Worm (Caenorhabditis elegans) whole organism, L2 larva: Measurements from ENCODE around the gene srh-11.

Source experiments
- C34F6.9 ChIP-seq: fragments of 150-350 bp; optimal IDR thresholded peaks from 2 replicates; lab custom pipeline; 2014; ENCODE audit warnings: missing biosample characterization, missing genetic modification characterization
- F13H6.1 ChIP-seq: sonication (generic microtip); optimal IDR thresholded peaks from 2 replicates; lab custom pipeline; 2016; ENCODE audit warnings: missing genetic modification characterization, missing compliant biosample characterization
- ZK546.5 ChIP-seq: sonication (generic microtip); optimal IDR thresholded peaks from 2 replicates; lab custom pipeline; 2017; ENCODE audit warnings: missing biosample characterization, missing genetic modification characterization
- aly-2 ChIP-seq: fragments of 150-350 bp; optimal IDR thresholded peaks from 2 replicates; lab custom pipeline; 2014; ENCODE audit warnings: missing biosample characterization, missing genetic modification characterization
- ama-1 ChIP-seq: fragments of 150-350 bp; optimal IDR thresholded peaks from 2 replicates; lab custom pipeline; 2018; ENCODE audit warnings: inconsistent platforms
- blmp-1 ChIP-seq: sonication (generic microtip); optimal IDR thresholded peaks from 2 replicates; lab custom pipeline; 2017; ENCODE audit warnings: missing genetic modification characterization, mild to moderate bottlenecking, missing compliant biosample characterization, antibody characterized with exemption, moderate library complexity; ENCODE audit not compliant: insufficient read depth
- ceh-16 ChIP-seq: fragments of 150-350 bp; optimal IDR thresholded peaks from 2 replicates; lab custom pipeline; 2014; ENCODE audit warnings: missing biosample characterization, missing genetic modification characterization
- ceh-82 ChIP-seq: fragments of 150-350 bp; optimal IDR thresholded peaks from 2 replicates; lab custom pipeline; 2014; ENCODE audit warnings: missing biosample characterization, missing genetic modification characterization
- crh-2 ChIP-seq: sonication (generic microtip); optimal IDR thresholded peaks from 2 replicates; lab custom pipeline; 2017; ENCODE audit warnings: missing biosample characterization, missing genetic modification characterization
- dmd-4 ChIP-seq: sonication (generic microtip); optimal IDR thresholded peaks from 2 replicates; lab custom pipeline; 2017; ENCODE audit warnings: missing biosample characterization, missing genetic modification characterization
- elt-1 ChIP-seq: fragments of 150-350 bp; optimal IDR thresholded peaks from 2 replicates; lab custom pipeline; 2014; ENCODE audit warnings: missing biosample characterization, missing genetic modification characterization
- fos-1 ChIP-seq: fragments of 150-350 bp; optimal IDR thresholded peaks from 2 replicates; lab custom pipeline; 2014; ENCODE audit warnings: missing biosample characterization, missing genetic modification characterization
- gmeb-1 ChIP-seq: fragments of 150-350 bp; optimal IDR thresholded peaks from 2 replicates; lab custom pipeline; 2014; ENCODE audit warnings: missing biosample characterization, missing genetic modification characterization
- lin-11 ChIP-seq: fragments of 150-350 bp; sonication (generic microtip); optimal IDR thresholded peaks from 2 replicates; lab custom pipeline; 2014; ENCODE audit warnings: missing biosample characterization, missing genetic modification characterization, inconsistent platforms, mixed read lengths
- lin-13 ChIP-seq: fragments of 150-350 bp; optimal IDR thresholded peaks from 2 replicates; lab custom pipeline; 2014; ENCODE audit warnings: missing biosample characterization, missing genetic modification reagents, missing genetic modification characterization
- lsy-2 ChIP-seq, 2 experiments: fragments of 150-350 bp in 1 of 2; sonication (generic microtip) in 1 of 2; optimal IDR thresholded peaks; 2 replicates each; lab custom pipeline; 2014 to 2017; ENCODE audit warnings: missing biosample characterization in 2 of 2, missing genetic modification characterization in 2 of 2
- mab-5 ChIP-seq: fragments of 150-350 bp; optimal IDR thresholded peaks from 2 replicates; lab custom pipeline; 2014; ENCODE audit warnings: missing biosample characterization, missing genetic modification characterization
- nhr-11 ChIP-seq: fragments of 150-350 bp; optimal IDR thresholded peaks from 2 replicates; lab custom pipeline; 2014; ENCODE audit warnings: missing biosample characterization, missing genetic modification characterization
- nhr-12 ChIP-seq: fragments of 150-350 bp; optimal IDR thresholded peaks from 2 replicates; lab custom pipeline; 2014; ENCODE audit warnings: missing biosample characterization, missing genetic modification characterization
- nhr-129 ChIP-seq: fragments of 150-350 bp; optimal IDR thresholded peaks from 2 replicates; lab custom pipeline; 2014; ENCODE audit warnings: missing biosample characterization, missing genetic modification characterization
- nhr-21 ChIP-seq: fragments of 150-350 bp; optimal IDR thresholded peaks from 2 replicates; lab custom pipeline; 2014; ENCODE audit warnings: missing biosample characterization, missing genetic modification characterization
- nhr-23 ChIP-seq: fragments of 150-350 bp; optimal IDR thresholded peaks from 2 replicates; lab custom pipeline; 2014; ENCODE audit warnings: missing biosample characterization, missing genetic modification reagents, missing genetic modification characterization
- nhr-237 ChIP-seq: fragments of 150-350 bp; optimal IDR thresholded peaks from 2 replicates; lab custom pipeline; 2014; ENCODE audit warnings: missing biosample characterization, missing genetic modification characterization
- nhr-25 ChIP-seq: fragments of 150-350 bp; sonication (generic microtip); optimal IDR thresholded peaks from 3 replicates; lab custom pipeline; 2014; ENCODE audit warnings: missing biosample characterization, missing genetic modification characterization
- nhr-77 ChIP-seq: fragments of 150-350 bp; optimal IDR thresholded peaks from 2 replicates; lab custom pipeline; 2014; ENCODE audit warnings: missing biosample characterization, missing genetic modification characterization
- peb-1 ChIP-seq: fragments of 150-350 bp; optimal IDR thresholded peaks from 2 replicates; lab custom pipeline; 2014; ENCODE audit warnings: missing biosample characterization, missing genetic modification characterization
- sem-4 ChIP-seq: fragments of 150-350 bp; optimal IDR thresholded peaks from 2 replicates; lab custom pipeline; 2014; ENCODE audit warnings: missing biosample characterization, missing genetic modification reagents, missing genetic modification characterization
- sma-3 ChIP-seq: sonication (generic microtip); optimal IDR thresholded peaks from 2 replicates; lab custom pipeline; 2016; ENCODE audit warnings: missing genetic modification reagents, missing genetic modification characterization, missing compliant biosample characterization
- sma-9 ChIP-seq, 2 experiments: fragments of 150-350 bp in 1 of 2; sonication (generic microtip) in 1 of 2; optimal IDR thresholded peaks; 2 replicates each; lab custom pipeline; 2014 to 2016; ENCODE audit warnings: missing genetic modification characterization in 2 of 2, mild to moderate bottlenecking in 1 of 2, missing biosample characterization in 1 of 2, missing compliant biosample characterization in 1 of 2, missing genetic modification reagents in 1 of 2, moderate library complexity in 1 of 2
- snpc-4 ChIP-seq: fragments of 150-350 bp; optimal IDR thresholded peaks from 2 replicates; lab custom pipeline; 2014; ENCODE audit warnings: missing biosample characterization, missing genetic modification characterization
- unc-39 ChIP-seq: fragments of 150-350 bp; optimal IDR thresholded peaks from 2 replicates; lab custom pipeline; 2014; ENCODE audit warnings: missing biosample characterization, missing genetic modification characterization
- unc-55 ChIP-seq: fragments of 150-350 bp; sonication (generic microtip); optimal IDR thresholded peaks from 3 replicates; lab custom pipeline; 2014; ENCODE audit warnings: missing biosample characterization, missing genetic modification reagents, missing genetic modification characterization
- zag-1 ChIP-seq: fragments of 150-350 bp; optimal IDR thresholded peaks from 2 replicates; lab custom pipeline; 2014; ENCODE audit warnings: missing biosample characterization, missing genetic modification characterization
- ztf-1 ChIP-seq: fragments of 200-800 bp; sonication (Bioruptor generic); conservative IDR thresholded peaks from 2 replicates; pipeline ENCODE4 v1.3.6; 2022; ENCODE audit warnings: missing genetic modification characterization, missing compliant biosample characterization
- ztf-4 ChIP-seq: fragments of 150-350 bp; optimal IDR thresholded peaks from 2 replicates; lab custom pipeline; 2014; ENCODE audit warnings: missing biosample characterization, missing genetic modification characterization

srh-11 gene

DNA sequence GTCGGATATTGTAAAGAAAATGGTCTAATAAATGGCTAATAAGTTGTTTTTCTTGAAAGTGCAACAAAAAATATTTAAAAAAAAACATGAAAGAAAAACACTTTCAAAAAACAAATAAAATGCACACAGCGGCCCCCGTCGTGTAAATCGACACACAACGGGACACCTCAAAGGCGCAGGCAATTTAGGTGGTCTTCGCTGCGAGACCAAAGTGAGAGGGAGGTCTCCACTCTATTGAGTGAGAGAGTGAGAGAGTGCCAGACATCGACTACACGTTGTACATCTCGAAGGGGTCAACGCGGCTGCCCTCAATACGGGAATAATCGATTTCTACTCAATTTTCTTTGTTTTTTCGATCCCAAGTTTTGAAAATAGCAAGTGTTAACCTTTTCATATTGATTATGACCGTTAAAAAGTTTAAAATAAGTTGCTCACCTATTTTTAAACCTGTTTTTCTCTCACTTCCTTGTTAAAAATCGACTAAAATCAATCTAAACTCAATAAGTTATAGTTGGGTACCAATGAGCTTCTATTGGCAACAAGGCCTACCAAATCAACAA, 32.0 kb downstream of the srh-11 start, which contains the start of gene sec-16A.2:
sec-16A.2 (plus strand) TSS at position 510 of the 560 bp plus-strand sequence.
- TF ChIP-seq crh-2 (tag; lab: Kevin White, UChicago), result peak; percentile 84
- TF ChIP-seq blmp-1 (tag; lab: Kevin White, UChicago), result no peak
- no peak for TF ChIP-seq nhr-237 (tag; lab: Kevin White, UChicago)
- TF ChIP-seq lsy-2 (tag; optimal IDR thresholded peaks at IDR 0.05; lab: Kevin White, UChicago), result peak in 1 of 2 experiments; percentile 79
- TF ChIP-seq zag-1 (tag; lab: Kevin White, UChicago), result no peak
- TF ChIP-seq unc-55 (GFP tag; lab: Kevin White, UChicago), result peak; percentile 82
- no peak for TF ChIP-seq ceh-82 (tag; lab: Kevin White, UChicago)
- peak; percentile 50 for TF ChIP-seq lin-13 (GFP tag; lab: Kevin White, UChicago)
- TF ChIP-seq mab-5 (tag; lab: Kevin White, UChicago), result peak; percentile 32
- TF ChIP-seq nhr-77 (tag; lab: Kevin White, UChicago), result no peak
- TF ChIP-seq nhr-21 (tag; lab: Kevin White, UChicago), result peak; percentile 27
- TF ChIP-seq ceh-16 (tag; lab: Kevin White, UChicago), result no peak
- peak; percentile 28 for TF ChIP-seq lin-11 (tag; lab: Kevin White, UChicago)
- peak; percentile 3 for TF ChIP-seq gmeb-1 (tag; lab: Kevin White, UChicago)
- no peak for TF ChIP-seq peb-1 (tag; lab: Kevin White, UChicago)
- TF ChIP-seq fos-1 (tag; lab: Kevin White, UChicago), result peak; percentile 58
- no peak for TF ChIP-seq aly-2
- TF ChIP-seq sma-9 (GFP tag; optimal IDR thresholded peaks at IDR 0.05; lab: Kevin White, UChicago), result peak; percentile 60
- no peak for TF ChIP-seq sma-9 (tag; optimal IDR thresholded peaks at IDR 0.05; lab: Kevin White, UChicago)
- peak; percentile 58 for TF ChIP-seq sem-4
- no peak for TF ChIP-seq dmd-4
- TF ChIP-seq ZK546.5, result no peak
- TF ChIP-seq nhr-11 (tag; lab: Kevin White, UChicago), result no peak
- TF ChIP-seq C34F6.9 (tag; lab: Kevin White, UChicago), result peak; percentile 66
- TF ChIP-seq snpc-4, result peak; percentile 31
- peak; percentile 33 for TF ChIP-seq sma-3 (GFP tag; lab: Kevin White, UChicago)
- no peak for TF ChIP-seq nhr-23 (tag; lab: Kevin White, UChicago)
- peak; percentile 67 for TF ChIP-seq F13H6.1 (tag; lab: Kevin White, UChicago)
- peak; percentile 81 for TF ChIP-seq nhr-129

- TF ChIP-seq nhr-23 (tag; lab: Kevin White, UChicago) (no peak), unc-55 (GFP tag; lab: Kevin White, UChicago) (peak; percentile 50)
- TF ChIP-seq, all 48 proteins: peak for 1
Measured at ce11 chrX:8286164-8286563, 32.7 kb downstream of the srh-11 start.

ce11 chrX:8285169-8285796, 33.6 kb downstream of the srh-11 start, which contains the start of the genes fis-2 and F13B9.2:
Gene fis-2 (minus strand): TSS chrX:8285219.
Gene F13B9.2 (plus strand): TSS chrX:8285683.
- TF ChIP-seq lin-13 (GFP tag; lab: Kevin White, UChicago) (no peak), ztf-1 (no peak), ama-1 (lab: Kevin White, UChicago) (no peak), nhr-25 (no peak), nhr-129 (no peak), zag-1 (tag; lab: Kevin White, UChicago) (no peak), dmd-4 (no peak), nhr-12 (tag; lab: Kevin White, UChicago) (no peak), unc-39 (tag; lab: Kevin White, UChicago) (no peak), nhr-23 (tag; lab: Kevin White, UChicago) (no peak), ztf-4 (tag; lab: Kevin White, UChicago) (no peak), elt-1 (no peak), nhr-21 (tag; lab: Kevin White, UChicago) (no peak), sma-9 (GFP tag; optimal IDR thresholded peaks at IDR 0.05; lab: Kevin White, UChicago) (no peak), sma-9 (tag; optimal IDR thresholded peaks at IDR 0.05; lab: Kevin White, UChicago) (no peak), lin-11 (tag; lab: Kevin White, UChicago) (no peak), sma-3 (GFP tag; lab: Kevin White, UChicago) (no peak), nhr-77 (tag; lab: Kevin White, UChicago) (no peak)
